Worm (Caenorhabditis elegans): ENCODE data around the gene acsd-1.
A peak's percentile ranks its signal among the peaks of the same experiment; 100 is the strongest.
"Not testable (repeated sequence)": the region's sequence is repeated elsewhere in the genome, so short reads cannot be mapped to it uniquely, and the experiment has no call there.

acsd-1 gene

DNA sequence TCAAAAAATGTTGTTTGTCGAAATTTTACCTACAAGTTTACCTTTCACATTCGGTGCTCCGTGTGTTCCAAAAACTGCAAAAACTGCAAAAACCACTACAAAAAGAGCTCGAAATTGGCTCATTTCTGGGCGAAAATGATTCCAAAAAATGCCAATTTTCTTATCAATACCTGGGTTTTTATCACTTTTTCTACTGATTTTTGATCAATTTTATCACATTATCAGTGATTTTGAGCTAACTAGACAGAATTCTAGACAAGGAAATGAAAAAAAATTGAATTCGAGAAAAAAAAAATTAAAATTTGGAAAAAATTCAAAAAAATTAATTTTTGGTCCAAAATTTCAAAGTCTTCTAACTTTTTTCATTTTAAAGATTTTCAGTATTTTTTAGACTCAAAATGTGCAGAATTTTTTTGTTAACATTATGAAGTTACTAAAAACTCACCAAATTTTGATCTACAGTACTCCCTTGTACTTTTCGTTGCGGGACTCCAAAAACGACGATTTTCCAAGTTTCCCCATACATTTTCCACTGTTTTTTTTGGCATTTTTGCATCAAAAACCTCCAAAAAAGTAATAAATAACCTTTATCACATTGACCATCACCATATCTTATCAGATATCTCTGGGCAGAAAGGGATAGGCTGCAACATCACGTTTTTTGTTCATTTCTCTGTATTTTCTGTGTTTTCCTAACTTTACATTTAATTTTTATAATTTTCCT is at the start of gene acsd-1, which contains the start of gene F58B6.1:
Gene acsd-1, plus strand, starts transcription at position 674 of the 724 bp plus-strand sequence.
Gene F58B6.1, minus strand, starts transcription at position 133 of the 724 bp plus-strand sequence.
- TF ChIP-seq ZK185.1 (tag; optimal IDR thresholded peaks at IDR 0.05; ENCODE audit: poor library complexity, severe bottlenecking) (no peak), pbrm-1 (GFP tag; IDR thresholded peaks at IDR 0.05) (no peak), madf-8 (GFP tag; conservative IDR thresholded peaks at IDR 0.05) (no peak), tbp1 (GFP tag; optimal IDR thresholded peaks at IDR 0.05) (no peak), attf-3 (GFP tag; conservative IDR thresholded peaks at IDR 0.05) (no peak), ceh-58 (GFP tag; IDR thresholded peaks at IDR 0.05) (no peak), ceh-27 (GFP tag; optimal IDR thresholded peaks at IDR 0.05) (no peak), egl-18 (GFP tag; IDR thresholded peaks at IDR 0.05) (no peak), lin-26 (GFP tag; IDR thresholded peaks at IDR 0.05) (no peak), hrde-1 (tag; optimal IDR thresholded peaks at IDR 0.05; ENCODE audit: borderline replicate concordance) (no peak), dpff-1 (tag; optimal IDR thresholded peaks at IDR 0.05) (no peak), mes-4 (tag; optimal IDR thresholded peaks at IDR 0.05) (no peak)

DNA sequence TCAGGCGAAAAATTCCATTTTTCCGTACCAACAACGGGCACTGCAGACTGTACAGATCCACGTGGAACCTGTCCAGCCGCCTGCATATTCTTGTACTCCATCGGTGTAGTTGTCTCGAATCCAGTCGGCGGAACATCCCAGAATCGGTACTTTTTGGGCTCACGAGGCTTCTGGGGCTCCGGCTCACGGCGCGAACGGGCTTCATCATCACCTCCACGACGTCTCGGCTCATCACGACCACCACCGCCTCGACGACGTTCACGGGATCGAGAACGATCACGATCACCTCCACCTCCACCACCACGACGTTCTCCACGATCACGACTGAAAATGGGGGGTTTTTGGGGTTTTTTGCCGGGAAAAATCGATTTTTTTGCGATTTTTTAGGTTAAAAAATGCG is 42.1 kb upstream of the acsd-1 start:
- TF ChIP-seq snpc-3.4 (tag; optimal IDR thresholded peaks at IDR 0.05) (no peak), madf-10 (tag; optimal IDR thresholded peaks at IDR 0.05) (no peak), cebp-2 (GFP tag; IDR thresholded peaks at IDR 0.05) (0 out of 2 replicates have a peak, but pooled peaks have one; percentile 23), let-526 (GFP tag; IDR thresholded peaks at IDR 0.05) (no peak), lir-1 (GFP tag; conservative IDR thresholded peaks at IDR 0.05) (no peak), zfh-2 (GFP tag; conservative IDR thresholded peaks at IDR 0.05) (peak; percentile 59), F57C9.4 (tag; optimal IDR thresholded peaks at IDR 0.05) (no peak), B0261.1 (tag; optimal IDR thresholded peaks at IDR 0.05) (no peak), egrh-3 (GFP tag; IDR thresholded peaks at IDR 0.05) (0 out of 2 replicates have a peak, but pooled peaks have one; percentile 15)

DNA sequence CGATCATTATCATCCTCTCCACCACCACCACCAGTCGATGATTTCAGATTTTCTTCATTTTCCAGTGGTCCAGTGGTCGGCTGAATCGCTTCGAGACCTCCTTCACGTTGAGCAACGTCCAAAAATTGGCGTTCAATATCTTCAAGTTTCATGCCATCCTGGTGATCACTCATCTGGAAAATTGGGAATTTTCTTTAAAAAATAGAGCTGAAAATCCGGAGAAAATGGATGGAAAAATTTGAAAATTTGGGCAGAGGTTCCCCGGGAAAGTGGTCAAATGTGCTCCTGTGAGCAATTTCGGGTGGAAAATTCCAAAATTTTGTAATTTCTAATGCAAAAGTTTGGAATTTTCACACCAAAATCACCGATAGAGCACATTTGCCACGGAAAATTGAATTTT is 39.9 kb upstream of the acsd-1 start, which contains the start of gene uaf-1:
Gene uaf-1, minus strand, starts transcription at position 173 of the 400 bp plus-strand sequence.
- TF ChIP-seq cebp-1 (GFP tag; IDR thresholded peaks at IDR 0.05), result 0 out of 2 replicates have a peak, but pooled peaks have one; percentile 18
- not testable (repeated sequence) for TF ChIP-seq cebp-1 (tag; optimal IDR thresholded peaks at IDR 0.05)
- 0 out of 2 replicates have a peak, but pooled peaks have one; percentile 28 for TF ChIP-seq attf-6 (GFP tag; IDR thresholded peaks at IDR 0.05)
- peak; percentile 65 for TF ChIP-seq dox-1 (GFP tag; IDR thresholded peaks at IDR 0.05)
- TF ChIP-seq nfyb-1 (GFP tag; IDR thresholded peaks at IDR 0.05), result peak; percentile 59; the same call in 1 of the 2 replicates
- peak; percentile 44; the same call in 1 of the 2 replicates for TF ChIP-seq madf-6 (GFP tag; IDR thresholded peaks at IDR 0.05)
- TF ChIP-seq lin-26 (GFP tag; IDR thresholded peaks at IDR 0.05), result peak; percentile 29; the same call in 1 of the 2 replicates
- TF ChIP-seq ztf-25 (GFP tag; IDR thresholded peaks at IDR 0.05), result 0 out of 2 replicates have a peak, but pooled peaks have one; percentile 65

DNA sequence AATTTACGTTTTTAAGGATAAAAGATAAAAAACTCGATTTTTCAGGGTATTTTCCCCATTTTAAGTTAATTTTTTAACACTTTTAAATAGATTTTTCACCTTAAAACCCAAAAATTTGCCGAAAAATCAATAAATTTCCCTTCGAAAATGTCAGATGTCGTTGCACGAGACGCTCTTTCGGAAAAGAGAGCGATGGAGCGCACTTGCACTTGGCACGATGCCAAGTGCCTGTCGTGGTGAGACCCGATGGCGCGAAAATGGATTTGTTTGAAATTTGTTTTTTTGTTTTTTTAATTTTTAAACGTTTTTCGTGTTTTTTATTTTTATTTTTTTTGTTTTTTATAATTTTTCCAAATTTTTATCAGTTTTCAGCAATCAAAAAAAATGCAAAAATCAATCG is 35.7 kb upstream of the acsd-1 start, which contains the start of the genes rab-18 and kbp-4:
Gene rab-18, minus strand, starts transcription at position 240 of the 400 bp plus-strand sequence.
Gene kbp-4, plus strand, starts transcription at position 366 of the 400 bp plus-strand sequence.
- TF ChIP-seq F57A8.1 (GFP tag; optimal IDR thresholded peaks at IDR 0.05) (no peak), T07F8.4 (tag; optimal IDR thresholded peaks at IDR 0.05) (no peak), snpc-3.4 (tag; optimal IDR thresholded peaks at IDR 0.05) (peak; percentile 92), tbx-9 (tag; optimal IDR thresholded peaks at IDR 0.05; ENCODE audit: borderline replicate concordance) (no peak), Y56A3A.18 (GFP tag; IDR thresholded peaks at IDR 0.05) (no peak), F49E8.2 (tag; optimal IDR thresholded peaks at IDR 0.05; ENCODE audit: insufficient read depth) (peak; percentile 85), pha-4 (tag; optimal IDR thresholded peaks at IDR 0.05) (peak; percentile 98), lsl-1 (GFP tag; optimal IDR thresholded peaks at IDR 0.05) (peak; percentile 78), ztf-6 (GFP tag; IDR thresholded peaks at IDR 0.05) (0 out of 2 replicates have a peak, but pooled peaks have one; percentile 48), sea-2 (GFP tag; IDR thresholded peaks at IDR 0.05) (no peak), ccch-3 (GFP tag; optimal IDR thresholded peaks at IDR 0.05) (no peak), mxl-1 (tag; optimal IDR thresholded peaks at IDR 0.05) (no peak), cebp-1 (GFP tag; IDR thresholded peaks at IDR 0.05) (0 out of 2 replicates have a peak, but pooled peaks have one; percentile 33), cebp-1 (tag; optimal IDR thresholded peaks at IDR 0.05) (peak; percentile 87), hlh-12 (tag; optimal IDR thresholded peaks at IDR 0.05) (no peak), lag-1 (GFP tag; IDR thresholded peaks at IDR 0.05) (no peak), F33H1.4 (GFP tag; IDR thresholded peaks at IDR 0.05) (peak; percentile 99)
